Worm (Caenorhabditis elegans) whole organism, early embryonic: Measurements from ENCODE around the gene T05B9.2.
A peak's percentile ranks its signal among the peaks of the same experiment; 100 is the strongest.

ENCODE experiments used
- B0310.2 ChIP-seq: sonication (generic microtip); optimal IDR thresholded peaks from 2 replicates; lab custom pipeline; 2016; ENCODE audit warnings: mild to moderate bottlenecking, missing genetic modification characterization, missing compliant biosample characterization
- F13C5.2 ChIP-seq: sonication (generic microtip); optimal IDR thresholded peaks from 2 replicates; lab custom pipeline; 2017; ENCODE audit warnings: mild to moderate bottlenecking, missing genetic modification characterization, inconsistent platforms, missing compliant biosample characterization
- aly-1 ChIP-seq: sonication (generic microtip); optimal IDR thresholded peaks from 2 replicates; lab custom pipeline; 2016; ENCODE audit warnings: missing genetic modification characterization, missing compliant biosample characterization
- ama-1 ChIP-seq: fragments of 150-350 bp; optimal IDR thresholded peaks from 2 replicates; lab custom pipeline; 2014
- ceh-13 ChIP-seq: fragments of 200-800 bp; sonication (Bioruptor generic); optimal IDR thresholded peaks from 2 replicates; lab custom pipeline; 2018; ENCODE audit warnings: mild to moderate bottlenecking, missing genetic modification characterization, missing compliant biosample characterization
- ceh-36 ChIP-seq: sonication (generic microtip); optimal IDR thresholded peaks from 2 replicates; lab custom pipeline; 2016; ENCODE audit warnings: missing genetic modification characterization, inconsistent platforms, missing compliant biosample characterization
- ets-7 ChIP-seq: sonication (generic microtip); optimal IDR thresholded peaks from 2 replicates; lab custom pipeline; 2016; ENCODE audit warnings: missing genotype, missing genetic modification characterization, missing compliant biosample characterization
- flt-1 ChIP-seq: fragments of 200-800 bp; sonication (Bioruptor generic); IDR thresholded peaks from 2 replicates; pipeline ENCODE4 v1.3.6; 2022; ENCODE audit warnings: missing genetic modification characterization, missing compliant biosample characterization
- hmbx-1 ChIP-seq: sonication (generic microtip); optimal IDR thresholded peaks from 2 replicates; lab custom pipeline; 2016; ENCODE audit warnings: mild to moderate bottlenecking, missing genetic modification characterization, missing compliant biosample characterization
- hmg-4 ChIP-seq: fragments of 200-800 bp; sonication (Bioruptor generic); optimal IDR thresholded peaks from 2 replicates; lab custom pipeline; 2018; ENCODE audit warnings: mild to moderate bottlenecking, missing genetic modification characterization, missing compliant biosample characterization
- hnd-1 ChIP-seq: sonication (generic microtip); optimal IDR thresholded peaks from 2 replicates; lab custom pipeline; 2016; ENCODE audit warnings: missing genetic modification characterization, missing compliant biosample characterization
- pes-1 ChIP-seq: fragments of 200-800 bp; sonication (Bioruptor generic); IDR thresholded peaks from 2 replicates; pipeline ENCODE4 v1.3.6; 2022; ENCODE audit warnings: missing genetic modification reagents, missing genetic modification characterization, missing compliant biosample characterization
- scrt-1 ChIP-seq: fragments of 200-800 bp; sonication (Bioruptor generic); IDR thresholded peaks from 2 replicates; pipeline ENCODE4 v1.3.6; 2022; ENCODE audit warnings: missing genetic modification characterization, missing compliant biosample characterization
- sea-1 ChIP-seq: fragments of 200-800 bp; sonication (Bioruptor generic); conservative IDR thresholded peaks from 2 replicates; pipeline ENCODE4 v1.3.6; 2022; ENCODE audit warnings: missing genetic modification characterization, missing compliant biosample characterization
- tbx-11 ChIP-seq: fragments of 200-800 bp; sonication (Bioruptor generic); IDR thresholded peaks from 2 replicates; pipeline ENCODE4 v1.3.6; 2022; ENCODE audit warnings: missing genetic modification characterization, missing compliant biosample characterization
- tbx-37 ChIP-seq: fragments of 200-800 bp; sonication (Bioruptor generic); conservative IDR thresholded peaks from 2 replicates; pipeline ENCODE4 v1.3.6; 2022; ENCODE audit warnings: missing genetic modification reagents, missing genetic modification characterization, missing compliant biosample characterization
- tra-4 ChIP-seq: sonication (generic microtip); optimal IDR thresholded peaks from 2 replicates; lab custom pipeline; 2017; ENCODE audit warnings: missing genetic modification characterization, missing compliant biosample characterization

T05B9.2 gene

DNA sequence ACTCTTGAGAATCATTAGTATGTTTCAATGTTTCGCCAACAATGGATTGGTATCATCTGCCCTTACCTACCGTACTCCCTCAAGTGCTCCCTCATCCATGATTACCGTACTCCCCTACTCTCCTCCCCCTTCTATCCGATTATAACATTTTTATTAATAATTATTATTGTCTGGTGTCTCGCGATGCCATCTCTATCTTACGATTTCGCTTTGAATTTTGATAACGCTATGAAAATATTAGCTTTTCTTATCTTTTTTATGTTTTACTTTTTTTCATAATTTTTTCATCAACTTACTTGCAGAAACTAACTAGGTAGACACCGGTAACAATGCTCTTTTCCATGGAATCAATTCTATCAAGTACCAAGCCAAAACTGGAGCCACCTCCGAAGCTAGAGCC is 26.0 kb downstream of the T05B9.2 start, which contains the start of gene unc-130:
TSS of gene unc-130 (plus strand) at position 301 of the 400 bp plus-strand sequence.
- TF ChIP-seq pes-1 (GFP tag; lab: Robert Waterston, UW) (no peak), tbx-11 (no peak), aly-1 (tag; lab: Kevin White, UChicago) (no peak), flt-1 (GFP tag; lab: Robert Waterston, UW) (no peak), ama-1 (lab: Kevin White, UChicago) (no peak), hmbx-1 (tag; lab: Kevin White, UChicago) (no peak), sea-1 (GFP tag; lab: Robert Waterston, UW) (no peak), F13C5.2 (tag; lab: Kevin White, UChicago) (no peak), tbx-37 (GFP tag; lab: Robert Waterston, UW) (no peak)

DNA sequence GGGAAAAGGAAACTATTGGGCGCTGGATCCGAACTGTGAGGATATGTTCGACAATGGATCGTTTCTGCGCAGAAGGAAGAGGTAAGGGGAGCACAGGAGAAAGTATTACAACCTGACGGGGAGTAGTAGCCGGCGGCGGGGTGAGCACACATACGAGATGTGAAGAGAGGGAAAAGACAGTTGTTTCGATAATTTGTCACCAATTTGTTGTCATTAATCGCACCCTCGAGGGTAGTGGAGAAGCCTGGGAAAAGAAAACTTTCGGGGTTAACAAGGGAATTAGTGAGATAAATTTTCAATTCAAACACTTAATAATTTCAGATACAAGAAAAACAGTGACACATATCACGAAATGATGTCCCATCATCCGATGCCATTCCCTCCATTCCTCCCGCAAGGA is 27.4 kb downstream of the T05B9.2 start:
- TF ChIP-seq pes-1 (GFP tag; lab: Robert Waterston, UW) (no peak), hnd-1 (tag; lab: Kevin White, UChicago) (no peak), ceh-36 (tag; lab: Kevin White, UChicago) (no peak), ceh-13 (GFP tag; lab: Kevin White, UChicago) (no peak), F13C5.2 (tag; lab: Kevin White, UChicago) (no peak), flt-1 (GFP tag; lab: Robert Waterston, UW) (no peak), tbx-11 (no peak), aly-1 (tag; lab: Kevin White, UChicago) (no peak), sea-1 (GFP tag; lab: Robert Waterston, UW) (no peak), tra-4 (no peak), hmg-4 (no peak), scrt-1 (no peak), B0310.2 (tag; lab: Kevin White, UChicago) (no peak), tbx-37 (GFP tag; lab: Robert Waterston, UW) (no peak), ets-7 (no peak)

DNA sequence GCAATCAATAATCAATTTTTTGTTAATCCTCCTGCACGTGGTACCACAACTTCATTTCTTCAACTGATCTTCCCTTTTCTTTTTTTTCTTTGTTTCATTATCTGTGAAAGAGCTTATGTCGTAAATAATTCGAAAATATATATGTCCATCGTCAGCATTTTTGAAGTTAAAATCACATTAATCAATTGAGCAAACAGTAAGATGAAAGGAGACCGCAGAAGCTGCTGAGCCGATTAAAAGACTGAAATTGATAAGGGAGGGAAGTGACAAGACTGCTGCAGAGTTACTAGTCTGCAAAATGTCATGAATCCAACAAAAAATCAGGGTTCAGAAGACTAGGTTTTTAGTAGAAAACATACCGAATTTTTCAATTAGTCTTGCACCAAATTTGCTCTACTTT is 28.2 kb downstream of the T05B9.2 start:
- TF ChIP-seq aly-1 (tag; lab: Kevin White, UChicago) (no peak), hmg-4 (no peak), ama-1 (lab: Kevin White, UChicago) (no peak), hmbx-1 (tag; lab: Kevin White, UChicago) (no peak), tbx-37 (GFP tag; lab: Robert Waterston, UW) (no peak), pes-1 (GFP tag; lab: Robert Waterston, UW) (no peak), F13C5.2 (tag; lab: Kevin White, UChicago) (no peak), tra-4 (no peak), flt-1 (GFP tag; lab: Robert Waterston, UW) (no peak), ets-7 (no peak), scrt-1 (no peak), ceh-36 (tag; lab: Kevin White, UChicago) (no peak), B0310.2 (tag; lab: Kevin White, UChicago) (no peak), tbx-11 (no peak), hnd-1 (tag; lab: Kevin White, UChicago) (no peak), sea-1 (GFP tag; lab: Robert Waterston, UW) (no peak), ceh-13 (GFP tag; lab: Kevin White, UChicago) (no peak)

DNA sequence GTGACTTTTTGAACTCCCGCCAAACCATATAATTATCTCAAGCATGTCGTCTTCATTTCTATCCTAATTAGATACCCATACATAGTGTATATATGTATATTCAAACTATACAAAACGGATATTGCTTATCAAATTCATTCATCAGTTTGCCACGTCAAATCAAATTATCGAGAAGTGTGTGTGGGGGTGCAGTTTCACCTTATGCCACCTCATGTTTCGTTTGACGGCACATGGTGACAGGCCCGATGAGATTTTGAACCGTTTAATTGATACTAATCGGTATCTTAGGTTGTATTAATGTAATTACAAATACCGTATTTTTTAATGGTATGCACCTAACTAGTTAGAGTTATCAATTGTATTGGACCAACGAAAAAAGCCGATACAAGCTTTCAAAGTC is 29.1 kb downstream of the T05B9.2 start:
- TF ChIP-seq ceh-13 (GFP tag; lab: Kevin White, UChicago): no peak

DNA sequence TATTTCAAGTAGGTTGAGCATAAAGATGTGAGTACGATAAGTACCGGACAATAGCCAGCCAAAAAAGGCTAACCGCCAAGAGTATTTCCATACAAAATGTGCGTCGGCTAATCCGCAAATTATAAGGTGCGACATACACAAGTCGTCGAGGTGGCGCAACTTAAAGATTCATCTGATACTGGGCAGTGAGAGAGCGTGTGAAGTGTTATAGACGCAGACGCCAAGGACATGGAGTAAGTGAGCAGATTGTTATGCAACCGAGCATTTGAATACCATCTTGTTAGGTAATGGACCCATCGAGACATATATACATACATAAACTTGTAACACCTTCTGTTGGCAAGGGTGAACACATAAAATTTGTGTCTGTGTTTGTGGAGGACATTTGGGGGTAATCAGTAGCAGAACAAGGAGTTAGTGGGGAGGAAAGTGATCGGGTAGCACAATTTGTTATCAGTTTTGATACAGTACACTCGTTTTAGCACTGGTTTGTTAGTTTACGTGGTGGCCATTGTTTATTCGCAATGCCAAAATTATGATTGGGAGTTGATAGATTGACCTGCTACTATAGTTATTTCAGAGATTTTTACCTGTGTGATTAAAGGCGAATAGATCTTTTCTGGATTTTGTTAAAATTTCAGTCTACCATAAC is 29.8 kb downstream of the T05B9.2 start:
- no peak for TF ChIP-seq aly-1 (tag; lab: Kevin White, UChicago)
- no peak for TF ChIP-seq sea-1 (GFP tag; lab: Robert Waterston, UW)
- no peak for TF ChIP-seq ets-7
- TF ChIP-seq ceh-13 (GFP tag; lab: Kevin White, UChicago): no peak

DNA sequence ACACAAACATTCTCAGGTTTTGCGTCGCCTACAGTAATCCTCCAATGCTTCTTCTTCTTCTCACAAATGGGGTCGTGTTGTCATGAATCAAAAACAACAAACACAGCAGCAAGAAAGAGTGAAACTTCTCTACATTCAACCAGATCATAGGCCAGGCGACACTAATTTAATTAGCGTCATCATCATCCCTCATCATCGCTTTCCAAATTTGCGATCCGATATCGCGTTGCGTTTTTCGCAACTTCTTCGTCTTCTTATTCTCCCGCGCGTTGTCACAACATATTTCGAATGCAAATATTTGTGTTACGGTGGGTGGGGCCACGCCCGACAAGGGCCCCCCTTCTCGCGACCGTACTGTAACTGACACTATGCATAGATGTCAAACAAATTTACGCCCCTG is 30.8 kb downstream of the T05B9.2 start:
- TF ChIP-seq F13C5.2 (tag; lab: Kevin White, UChicago) (no peak), ets-7 (no peak), B0310.2 (tag; lab: Kevin White, UChicago) (no peak), flt-1 (GFP tag; lab: Robert Waterston, UW) (no peak)

DNA sequence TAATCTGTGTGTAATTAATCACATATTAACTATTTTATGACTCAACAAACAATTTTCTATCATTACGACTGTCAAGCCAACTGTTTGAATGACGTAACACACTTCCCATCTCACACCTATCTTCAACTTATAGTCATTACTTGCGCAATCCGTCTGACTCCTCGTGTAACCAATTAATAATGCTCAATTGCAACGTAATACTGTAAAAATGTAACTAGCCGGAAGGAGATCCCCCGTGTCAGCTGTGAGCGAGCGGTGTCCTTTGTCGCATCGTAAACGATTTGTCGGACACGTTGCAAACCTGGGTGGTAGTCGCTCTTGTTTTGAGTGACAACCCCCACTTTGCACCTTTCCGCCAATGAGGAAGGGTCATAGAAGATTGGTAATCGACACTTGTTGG is 32.5 kb downstream of the T05B9.2 start:
- TF ChIP-seq F13C5.2 (tag; lab: Kevin White, UChicago) (no peak), ets-7 (peak; percentile 73)

DNA sequence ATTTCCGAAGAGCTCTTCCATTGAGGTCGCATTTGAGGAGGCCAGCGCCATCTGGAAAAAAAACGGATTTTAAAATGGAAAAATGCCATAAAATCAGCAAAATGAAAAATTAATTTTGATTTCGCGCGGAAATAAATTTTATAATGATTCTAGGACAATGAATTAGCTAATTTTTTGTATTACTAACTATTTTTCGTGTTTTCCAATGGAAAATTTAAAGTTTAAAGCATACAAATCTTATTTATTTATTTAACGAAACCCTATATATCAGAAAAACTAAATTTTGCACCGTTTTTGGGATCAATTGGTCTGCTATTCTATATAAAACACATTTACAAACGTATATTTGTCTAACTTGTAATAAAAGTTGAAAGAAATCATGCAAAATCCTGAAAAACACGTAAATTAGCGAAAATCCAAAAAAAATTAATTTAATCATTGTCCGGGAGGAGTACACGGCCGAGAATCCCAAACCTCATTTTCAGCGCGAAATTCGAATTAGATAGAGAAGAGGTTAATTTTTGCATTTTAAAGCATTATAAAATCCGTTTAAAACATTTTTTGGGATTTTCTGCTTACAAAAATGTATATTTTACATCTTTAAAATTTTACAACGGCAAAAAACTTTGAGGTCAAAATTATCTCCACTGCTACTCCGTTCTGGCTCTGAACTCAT is 34.6 kb downstream of the T05B9.2 start, which contains the start of gene C47G2.3:
TSS of gene C47G2.3 (minus strand) at position 51 of the 676 bp plus-strand sequence.
- TF ChIP-seq ets-7 (no peak), tbx-37 (GFP tag; lab: Robert Waterston, UW) (peak; percentile 56; the same call in 1 of the 2 replicates)
